Fruit fly (Drosophila melanogaster) whole organism, pupa: Measurements from ENCODE around the gene Rdh.

Experiments used
- CG12605 ChIP-seq: fragments of 200-800 bp; sonication (Bioruptor generic); IDR thresholded peaks from 2 replicates; pipeline ENCODE4 v1.3.6; 2022; ENCODE audit warnings: missing biosample characterization, missing genetic modification characterization
- CG15710 ChIP-seq: fragments of 200-800 bp; sonication (Bioruptor generic); optimal IDR thresholded peaks from 2 replicates; lab custom pipeline; 2018; ENCODE audit warnings: missing biosample characterization, mild to moderate bottlenecking, missing genetic modification characterization, moderate library complexity
- CG32121 ChIP-seq: fragments of 200-800 bp; sonication (Bioruptor generic); IDR thresholded peaks from 2 replicates; pipeline ENCODE4 v1.3.6; 2022; ENCODE audit warnings: missing biosample characterization, missing genetic modification characterization
- CG34367 ChIP-seq: fragments of 200-800 bp; sonication (Bioruptor generic); optimal IDR thresholded peaks from 2 replicates; lab custom pipeline; 2018; ENCODE audit warnings: missing biosample characterization, mild to moderate bottlenecking, missing genetic modification characterization
- EcR ChIP-seq: fragments of 200-800 bp; sonication (Bioruptor generic); optimal IDR thresholded peaks from 3 replicates; lab custom pipeline; 2019; ENCODE audit warnings: missing biosample characterization, missing genetic modification characterization, mild to moderate bottlenecking, moderate library complexity, missing genetic modification reagents
- Pif1B ChIP-seq: fragments of 200-800 bp; sonication (Bioruptor generic); optimal IDR thresholded peaks from 3 replicates; lab custom pipeline; 2016; ENCODE audit warnings: missing biosample characterization, missing genetic modification characterization
- fd96Ca ChIP-seq: fragments of 200-800 bp; sonication (Bioruptor generic); IDR thresholded peaks from 3 replicates; pipeline ENCODE4 v1.3.6; 2022; ENCODE audit warnings: missing biosample characterization, missing genetic modification characterization

DNA sequence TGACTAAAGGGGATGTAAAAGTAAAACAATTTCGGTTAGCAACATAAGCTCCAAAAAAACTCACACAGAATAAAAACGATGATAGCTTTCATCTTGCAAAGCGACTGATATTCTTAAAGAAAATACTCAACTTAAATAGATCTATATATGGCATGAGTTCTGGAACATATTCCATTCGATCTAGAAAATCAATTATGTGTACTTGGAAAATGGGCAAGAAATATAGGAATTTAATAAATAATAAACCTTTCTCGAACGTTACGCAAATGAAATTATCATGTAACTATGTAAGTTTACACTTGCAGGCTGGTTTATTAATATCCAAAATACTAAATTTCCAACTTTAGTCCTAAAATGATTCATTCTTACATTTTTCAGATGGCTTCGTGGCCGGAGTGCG is 9.0 kb upstream of the Rdh start, which contains the start of gene Acp63F:
- TF ChIP-seq EcR (GFP tag; lab: Kevin White, UChicago) (no peak), Pif1B (GFP tag; lab: Kevin White, UChicago) (no peak), CG32121 (GFP tag; lab: Robert Waterston, UW) (no peak), CG12605 (GFP tag; lab: Robert Waterston, UW) (no peak), fd96Ca (GFP tag; lab: Robert Waterston, UW) (no peak), CG15710 (no peak), CG34367 (tag; lab: Kevin White, UChicago) (no peak)
